Fruit fly (Drosophila melanogaster) whole organism, embryonic: ENCODE measurements around the gene Actn3.

Experiments
- ATbp ChIP-seq: fragments of 200-800 bp; sonication (Bioruptor generic); optimal IDR thresholded peaks from 2 replicates; lab custom pipeline; 2017; ENCODE audit warnings: missing biosample characterization, mild to moderate bottlenecking, missing genetic modification characterization, missing genetic modification reagents
- CG10654 ChIP-seq: fragments of 200-800 bp; sonication (Bioruptor generic); optimal IDR thresholded peaks from 2 replicates; lab custom pipeline; 2016; ENCODE audit warnings: missing biosample characterization, missing genetic modification characterization
- CG11560 ChIP-seq: fragments of 200-800 bp; sonication (Bioruptor generic); IDR thresholded peaks from 3 replicates; pipeline ENCODE4 v1.3.6; 2022; ENCODE audit warnings: missing biosample characterization, missing genetic modification characterization
- CG15269 ChIP-seq: fragments of 200-800 bp; sonication (Bioruptor generic); optimal IDR thresholded peaks from 2 replicates; lab custom pipeline; 2018; ENCODE audit warnings: missing biosample characterization, mild to moderate bottlenecking, missing genetic modification characterization, moderate library complexity
- CG17328 ChIP-seq: fragments of 200-800 bp; sonication (Bioruptor generic); IDR thresholded peaks from 2 replicates; pipeline ENCODE4 v1.3.6; 2022; ENCODE audit warnings: missing biosample characterization, missing genetic modification characterization
- CG17568 ChIP-seq: fragments of 200-800 bp; sonication (Bioruptor generic); optimal IDR thresholded peaks from 2 replicates; lab custom pipeline; 2018; ENCODE audit warnings: missing biosample characterization, mild to moderate bottlenecking, missing genetic modification characterization, moderate library complexity
- CG17612 ChIP-seq: fragments of 200-800 bp; sonication (Bioruptor generic); IDR thresholded peaks from 2 replicates; pipeline ENCODE4 v1.3.6; 2022; ENCODE audit warnings: missing biosample characterization, missing genetic modification characterization
- CG2875 ChIP-seq: fragments of 200-800 bp; sonication (Bioruptor generic); optimal IDR thresholded peaks from 2 replicates; lab custom pipeline; 2017; ENCODE audit warnings: missing biosample characterization, mild to moderate bottlenecking, missing genetic modification characterization, missing genetic modification reagents
- CG31441 ChIP-seq: fragments of 200-800 bp; sonication (Bioruptor generic); IDR thresholded peaks from 2 replicates; pipeline ENCODE4 v1.3.6; 2022; ENCODE audit warnings: missing biosample characterization, missing genetic modification characterization
- CG32767 ChIP-seq: fragments of 200-800 bp; sonication (Bioruptor generic); IDR thresholded peaks from 2 replicates; pipeline ENCODE4 v1.3.6; 2022; ENCODE audit warnings: missing biosample characterization, missing genetic modification characterization
- CG33557 ChIP-seq: fragments of 200-800 bp; sonication (Bioruptor generic); optimal IDR thresholded peaks from 2 replicates; lab custom pipeline; 2019; ENCODE audit warnings: missing biosample characterization, mild to moderate bottlenecking, missing genetic modification characterization, moderate library complexity
- CG42726 ChIP-seq: fragments of 200-800 bp; sonication (Bioruptor generic); IDR thresholded peaks from 2 replicates; pipeline ENCODE4 v1.3.6; 2022; ENCODE audit warnings: missing biosample characterization, missing genetic modification characterization; ENCODE audit not compliant: partially characterized antibody
- CG7271 ChIP-seq: fragments of 200-800 bp; sonication (Bioruptor generic); optimal IDR thresholded peaks from 2 replicates; lab custom pipeline; 2018; ENCODE audit warnings: missing biosample characterization, mild to moderate bottlenecking, missing genetic modification characterization, moderate library complexity
- CG7745 ChIP-seq: fragments of 200-800 bp; sonication (Bioruptor generic); optimal IDR thresholded peaks from 2 replicates; lab custom pipeline; 2018; ENCODE audit warnings: missing biosample characterization, mild to moderate bottlenecking, missing genetic modification characterization, moderate library complexity
- CG8089 ChIP-seq: fragments of 200-800 bp; sonication (Bioruptor generic); optimal IDR thresholded peaks from 3 replicates; lab custom pipeline; 2016; ENCODE audit warnings: missing biosample characterization, missing genetic modification characterization
- CG8388 ChIP-seq: fragments of 200-800 bp; sonication (Bioruptor generic); optimal IDR thresholded peaks from 2 replicates; lab custom pipeline; 2019; ENCODE audit warnings: missing biosample characterization, mild to moderate bottlenecking, missing genetic modification characterization, moderate library complexity
- CG8765 ChIP-seq: fragments of 200-800 bp; sonication (Bioruptor generic); IDR thresholded peaks from 2 replicates; pipeline ENCODE4 v1.3.6; 2022; ENCODE audit warnings: missing biosample characterization, missing genetic modification characterization
- HLH4C ChIP-seq: fragments of 200-800 bp; sonication (Bioruptor generic); IDR thresholded peaks from 3 replicates; pipeline ENCODE4 v1.3.6; 2022; ENCODE audit warnings: missing biosample characterization, missing genetic modification characterization; ENCODE audit not compliant: partially characterized antibody
- HmgD ChIP-seq: fragments of 200-800 bp; sonication (Bioruptor generic); optimal IDR thresholded peaks from 3 replicates; lab custom pipeline; 2016; ENCODE audit warnings: missing biosample characterization, missing genetic modification characterization
- Hr51 ChIP-seq, 2 experiments: fragments of 200-800 bp; sonication (Bioruptor generic); optimal IDR thresholded peaks; 2 replicates in 1 of 2; 3 replicates in 1 of 2; lab custom pipeline; 2016 to 2018; ENCODE audit warnings: missing biosample characterization in 2 of 2, missing genetic modification characterization in 2 of 2, mild to moderate bottlenecking in 1 of 2, moderate library complexity in 1 of 2
- Mes4 ChIP-seq: fragments of 200-800 bp; sonication (Bioruptor generic); optimal IDR thresholded peaks from 2 replicates; lab custom pipeline; 2016; ENCODE audit warnings: missing biosample characterization, missing genetic modification characterization
- Mrtf ChIP-seq: fragments of 200-800 bp; sonication (Bioruptor generic); IDR thresholded peaks from 3 replicates; pipeline ENCODE4 v1.3.6; 2022; ENCODE audit warnings: missing biosample characterization, missing genetic modification characterization
- Nf-YA ChIP-seq: fragments of 200-800 bp; sonication (Bioruptor generic); IDR thresholded peaks from 2 replicates; pipeline ENCODE4 v1.3.6; 2022; ENCODE audit warnings: missing biosample characterization, missing genetic modification characterization
- Opbp ChIP-seq: fragments of 200-800 bp; sonication (Bioruptor generic); IDR thresholded peaks from 3 replicates; pipeline ENCODE4 v1.3.6; 2022; ENCODE audit warnings: missing biosample characterization, missing genetic modification characterization; ENCODE audit not compliant: partially characterized antibody
- Optix ChIP-seq: fragments of 200-800 bp; sonication (Bioruptor generic); IDR thresholded peaks from 3 replicates; pipeline ENCODE4 v1.3.6; 2022; ENCODE audit warnings: missing biosample characterization, missing genetic modification characterization
- Rfx ChIP-seq: fragments of 200-800 bp; sonication (Bioruptor generic); IDR thresholded peaks from 2 replicates; pipeline ENCODE4 v1.3.6; 2022; ENCODE audit warnings: missing biosample characterization, missing genetic modification characterization
- Xbp1 ChIP-seq: fragments of 200-800 bp; sonication (Bioruptor generic); optimal IDR thresholded peaks from 3 replicates; lab custom pipeline; 2016; ENCODE audit warnings: missing biosample characterization, mild to moderate bottlenecking, missing genetic modification characterization
- ac ChIP-seq: fragments of 200-800 bp; sonication (Bioruptor generic); optimal IDR thresholded peaks from 3 replicates; lab custom pipeline; 2017; ENCODE audit warnings: missing biosample characterization, mild to moderate bottlenecking, missing genetic modification characterization
- bowl ChIP-seq: fragments of 200-800 bp; sonication (Bioruptor generic); IDR thresholded peaks from 2 replicates; pipeline ENCODE4 v1.3.6; 2022; ENCODE audit warnings: missing biosample characterization, missing genetic modification characterization
- chn ChIP-seq: fragments of 200-800 bp; sonication (Bioruptor generic); optimal IDR thresholded peaks from 2 replicates; lab custom pipeline; 2016; ENCODE audit warnings: missing biosample characterization, missing genetic modification characterization
- dysf ChIP-seq: fragments of 200-800 bp; sonication (Bioruptor generic); IDR thresholded peaks from 3 replicates; pipeline ENCODE4 v1.3.6; 2022; ENCODE audit warnings: missing biosample characterization, missing genetic modification characterization
- esg ChIP-seq: fragments of 200-800 bp; sonication (Bioruptor generic); conservative IDR thresholded peaks from 2 replicates; pipeline ENCODE4 v1.3.6; 2022; ENCODE audit warnings: missing biosample characterization, missing genetic modification characterization
- ewg ChIP-seq: fragments of 200-800 bp; sonication (Bioruptor generic); optimal IDR thresholded peaks from 3 replicates; lab custom pipeline; 2017; ENCODE audit warnings: mild to moderate bottlenecking, missing biosample characterization, missing genetic modification reagents, missing genetic modification characterization
- eyg ChIP-seq: fragments of 200-800 bp; sonication (Bioruptor generic); optimal IDR thresholded peaks from 3 replicates; lab custom pipeline; 2016; ENCODE audit warnings: missing biosample characterization, missing genetic modification characterization
- gfzf ChIP-seq: fragments of 200-800 bp; sonication (Bioruptor generic); optimal IDR thresholded peaks from 2 replicates; lab custom pipeline; 2016; ENCODE audit warnings: missing biosample characterization, mild to moderate bottlenecking, missing genetic modification characterization, moderate library complexity
- hbn ChIP-seq: fragments of 200-800 bp; sonication (Bioruptor generic); IDR thresholded peaks from 2 replicates; pipeline ENCODE4 v1.3.6; 2022; ENCODE audit warnings: missing biosample characterization, missing genetic modification characterization; ENCODE audit not compliant: partially characterized antibody
- klu ChIP-seq: fragments of 200-800 bp; sonication (Bioruptor generic); IDR thresholded peaks from 2 replicates; pipeline ENCODE4 v1.3.6; 2022; ENCODE audit warnings: missing biosample characterization, missing genetic modification characterization
- luna ChIP-seq: fragments of 200-800 bp; sonication (Bioruptor generic); optimal IDR thresholded peaks from 2 replicates; lab custom pipeline; 2016; ENCODE audit warnings: missing biosample characterization, missing genetic modification characterization
- nau ChIP-seq: fragments of 200-800 bp; sonication (Bioruptor generic); optimal IDR thresholded peaks from 3 replicates; lab custom pipeline; 2017; ENCODE audit warnings: missing biosample characterization, mild to moderate bottlenecking, missing genetic modification characterization, missing genetic modification reagents
- p53 ChIP-seq: fragments of 200-800 bp; sonication (Bioruptor generic); optimal IDR thresholded peaks from 2 replicates; lab custom pipeline; 2016; ENCODE audit warnings: missing biosample characterization, missing genetic modification characterization
- pfk ChIP-seq: fragments of 200-800 bp; sonication (Bioruptor generic); optimal IDR thresholded peaks from 2 replicates; lab custom pipeline; 2018; ENCODE audit warnings: missing biosample characterization, mild to moderate bottlenecking, missing genetic modification characterization, moderate library complexity
- ro ChIP-seq: fragments of 200-800 bp; sonication (Bioruptor generic); IDR thresholded peaks from 2 replicates; pipeline ENCODE4 v1.3.6; 2022; ENCODE audit warnings: missing biosample characterization, missing genetic modification characterization
- row ChIP-seq: fragments of 200-800 bp; sonication (Bioruptor generic); IDR thresholded peaks from 3 replicates; pipeline ENCODE4 v1.3.6; 2022; ENCODE audit warnings: missing biosample characterization, missing genetic modification characterization
- salm ChIP-seq: fragments of 200-800 bp; sonication (Bioruptor generic); optimal IDR thresholded peaks from 2 replicates; lab custom pipeline; 2018; ENCODE audit warnings: missing biosample characterization, mild to moderate bottlenecking, missing genetic modification characterization
- scrt ChIP-seq: fragments of 200-800 bp; sonication (Bioruptor generic); optimal IDR thresholded peaks from 2 replicates; lab custom pipeline; 2018; ENCODE audit warnings: missing biosample characterization, mild to moderate bottlenecking, missing genetic modification characterization, moderate library complexity
- tap ChIP-seq: fragments of 200-800 bp; optimal IDR thresholded peaks from 3 replicates; lab custom pipeline; 2019; ENCODE audit warnings: missing biosample characterization, mild to moderate bottlenecking, missing genetic modification characterization, moderate library complexity
- zf30C ChIP-seq: fragments of 200-800 bp; sonication (Bioruptor generic); optimal IDR thresholded peaks from 3 replicates; lab custom pipeline; 2018; ENCODE audit warnings: missing biosample characterization, mild to moderate bottlenecking, missing genetic modification characterization
- zfh1 ChIP-seq: fragments of 200-800 bp; sonication (Bioruptor generic); IDR thresholded peaks from 3 replicates; pipeline ENCODE4 v1.3.6; 2022; ENCODE audit warnings: missing biosample characterization, missing genetic modification characterization

The Actn3 gene

dm6 chr3R:16986181-16987074 lies 8.8 kb upstream of the Actn3 start (continued):
- TF ChIP-seq CG31441 (GFP tag; lab: Robert Waterston, UW) = peak; percentile 79
- TF ChIP-seq eyg (GFP tag; lab: Kevin White, UChicago) = peak; percentile 93
- peak; percentile 68 for TF ChIP-seq salm (tag; lab: Kevin White, UChicago)
- peak; percentile 87 for TF ChIP-seq scrt (GFP tag; lab: Kevin White, UChicago)
- peak; percentile 88 for TF ChIP-seq CG11560 (tag; lab: Robert Waterston, UW)
- TF ChIP-seq Mrtf (GFP tag; lab: Robert Waterston, UW) = peak; percentile 97
- TF ChIP-seq HmgD (GFP tag; lab: Kevin White, UChicago) = peak; percentile 88
- TF ChIP-seq hbn = no peak
- TF ChIP-seq tap = peak; percentile 54
- TF ChIP-seq esg (GFP tag; lab: Robert Waterston, UW) = peak; percentile 97
- peak; percentile 37 for TF ChIP-seq pfk
- TF ChIP-seq luna (GFP tag; lab: Kevin White, UChicago) = peak; percentile 85
- peak; percentile 63 for TF ChIP-seq CG8388
- TF ChIP-seq row (GFP tag; lab: Robert Waterston, UW) = peak; percentile 98
- peak; percentile 96; the same call in 2 of the 3 replicates for TF ChIP-seq Optix
- no peak for TF ChIP-seq HLH4C (GFP tag; lab: Robert Waterston, UW)
- peak; percentile 85 for TF ChIP-seq Nf-YA (GFP tag; lab: Robert Waterston, UW)
- TF ChIP-seq ro (GFP tag; lab: Robert Waterston, UW) = peak; percentile 84
- peak; percentile 94 for TF ChIP-seq CG8765 (GFP tag; lab: Robert Waterston, UW)
- peak; percentile 88 for TF ChIP-seq chn (GFP tag; lab: Kevin White, UChicago)
- TF ChIP-seq zfh1 (GFP tag; lab: Robert Waterston, UW) = peak; percentile 94
- TF ChIP-seq Opbp (GFP tag; lab: Robert Waterston, UW) = no peak
- TF ChIP-seq CG33557 (GFP tag; lab: Kevin White, UChicago) = peak; percentile 33
- peak; percentile 80 for TF ChIP-seq ATbp
- peak; percentile 93 for TF ChIP-seq CG32767 (GFP tag; lab: Robert Waterston, UW)
- TF ChIP-seq klu (GFP tag; lab: Robert Waterston, UW) = peak; percentile 91
- TF ChIP-seq CG7745 (tag; lab: Kevin White, UChicago) = no peak
- TF ChIP-seq nau (GFP tag; lab: Kevin White, UChicago) = peak; percentile 77
- TF ChIP-seq gfzf (GFP tag; lab: Kevin White, UChicago) = peak; percentile 11
- TF ChIP-seq Hr51 (GFP tag; optimal IDR thresholded peaks at IDR 0.05; lab: Kevin White, UChicago) = peak; percentile 88 to 91
- peak; percentile 86 for TF ChIP-seq CG10654 (GFP tag; lab: Kevin White, UChicago)
- peak; percentile 86 for TF ChIP-seq CG17568 (GFP tag; lab: Kevin White, UChicago)
- TF ChIP-seq Xbp1 = peak; percentile 93
- TF ChIP-seq Mes4 (GFP tag; lab: Kevin White, UChicago) = peak; percentile 81
- peak; percentile 83 for TF ChIP-seq p53
- peak; percentile 93 for TF ChIP-seq CG17328 (GFP tag; lab: Robert Waterston, UW)
- peak; percentile 68 for TF ChIP-seq zf30C (GFP tag; lab: Kevin White, UChicago)
- TF ChIP-seq dysf = peak; percentile 97
- TF ChIP-seq ewg (GFP tag; lab: Kevin White, UChicago) = peak; percentile 56
- TF ChIP-seq CG15269 (tag; lab: Kevin White, UChicago) = peak; percentile 97
- TF ChIP-seq ac = peak; percentile 10
- TF ChIP-seq Rfx (GFP tag; lab: Robert Waterston, UW) = peak; percentile 99
- TF ChIP-seq CG2875 (GFP tag; lab: Kevin White, UChicago) = peak; percentile 47
- no peak for TF ChIP-seq CG7271
- no peak for TF ChIP-seq CG42726 (GFP tag; lab: Robert Waterston, UW)
- TF ChIP-seq CG17612 (GFP tag; lab: Robert Waterston, UW) = peak; percentile 96
- peak; percentile 93 for TF ChIP-seq bowl (GFP tag; lab: Robert Waterston, UW)
- TF ChIP-seq CG8089 (GFP tag; lab: Kevin White, UChicago) = peak; percentile 84
